Worm (Caenorhabditis elegans) whole organism, early embryonic: ENCODE measurements around the gene T06E4.7.

ENCODE experiments used
- F13C5.2 ChIP-seq: sonication (generic microtip); optimal IDR thresholded peaks from 2 replicates; lab custom pipeline; 2017; ENCODE audit warnings: mild to moderate bottlenecking, missing genetic modification characterization, inconsistent platforms, missing compliant biosample characterization
- ama-1 ChIP-seq: fragments of 150-350 bp; optimal IDR thresholded peaks from 2 replicates; lab custom pipeline; 2014
- ceh-13 ChIP-seq: fragments of 200-800 bp; sonication (Bioruptor generic); optimal IDR thresholded peaks from 2 replicates; lab custom pipeline; 2018; ENCODE audit warnings: mild to moderate bottlenecking, missing genetic modification characterization, missing compliant biosample characterization
- ets-7 ChIP-seq: sonication (generic microtip); optimal IDR thresholded peaks from 2 replicates; lab custom pipeline; 2016; ENCODE audit warnings: missing genotype, missing genetic modification characterization, missing compliant biosample characterization
- hmbx-1 ChIP-seq: sonication (generic microtip); optimal IDR thresholded peaks from 2 replicates; lab custom pipeline; 2016; ENCODE audit warnings: mild to moderate bottlenecking, missing genetic modification characterization, missing compliant biosample characterization
- hnd-1 ChIP-seq: sonication (generic microtip); optimal IDR thresholded peaks from 2 replicates; lab custom pipeline; 2016; ENCODE audit warnings: missing genetic modification characterization, missing compliant biosample characterization
- pes-1 ChIP-seq: fragments of 200-800 bp; sonication (Bioruptor generic); IDR thresholded peaks from 2 replicates; pipeline ENCODE4 v1.3.6; 2022; ENCODE audit warnings: missing genetic modification reagents, missing genetic modification characterization, missing compliant biosample characterization
- sea-1 ChIP-seq: fragments of 200-800 bp; sonication (Bioruptor generic); conservative IDR thresholded peaks from 2 replicates; pipeline ENCODE4 v1.3.6; 2022; ENCODE audit warnings: missing genetic modification characterization, missing compliant biosample characterization
- tbx-11 ChIP-seq: fragments of 200-800 bp; sonication (Bioruptor generic); IDR thresholded peaks from 2 replicates; pipeline ENCODE4 v1.3.6; 2022; ENCODE audit warnings: missing genetic modification characterization, missing compliant biosample characterization
- tbx-37 ChIP-seq: fragments of 200-800 bp; sonication (Bioruptor generic); conservative IDR thresholded peaks from 2 replicates; pipeline ENCODE4 v1.3.6; 2022; ENCODE audit warnings: missing genetic modification reagents, missing genetic modification characterization, missing compliant biosample characterization

- TF ChIP-seq tbx-37 (GFP tag; lab: Robert Waterston, UW) (no peak), tbx-11 (GFP tag; lab: Robert Waterston, UW) (no peak), pes-1 (GFP tag; lab: Robert Waterston, UW) (no peak), ets-7 (tag; lab: Kevin White, UChicago) (no peak), F13C5.2 (tag; lab: Kevin White, UChicago) (no peak), hnd-1 (no peak), ceh-13 (GFP tag; lab: Kevin White, UChicago) (no peak), ama-1 (lab: Kevin White, UChicago) (no peak), sea-1 (GFP tag; lab: Robert Waterston, UW) (no peak), hmbx-1 (tag; lab: Kevin White, UChicago) (no peak)
Observed at ce11 chrV:9625604-9626446, at the start of gene T06E4.7.
